Worm (Caenorhabditis elegans) whole organism, L4 larva: Measurements from ENCODE around the gene unc-27.

Experiments used
- ZK546.5 ChIP-seq, 2 experiments: sonication (generic microtip); optimal IDR thresholded peaks; 2 replicates each; lab custom pipeline; 2017; ENCODE audit warnings: missing biosample characterization in 2 of 2, missing genetic modification characterization in 2 of 2
- ama-1 ChIP-seq: fragments of 150-350 bp; optimal IDR thresholded peaks from 2 replicates; lab custom pipeline; 2014; ENCODE audit warnings: inconsistent platforms, mixed read lengths
- tag-97 ChIP-seq: fragments of 200-800 bp; sonication (Bioruptor generic); IDR thresholded peaks from 2 replicates; pipeline ENCODE4 v1.3.6; 2022; ENCODE audit warnings: missing genetic modification characterization, missing compliant biosample characterization

- TF ChIP-seq ZK546.5 (tag; optimal IDR thresholded peaks at IDR 0.05; lab: Kevin White, UChicago) (no peak), ama-1 (no peak), tag-97 (GFP tag; lab: Robert Waterston, UW) (no peak)
Measured at ce11 chrX:8797653-8798052, 8.4 kb downstream of the unc-27 start.
